Worm (Caenorhabditis elegans): ENCODE measurements around the gene sma-2.

DNA sequence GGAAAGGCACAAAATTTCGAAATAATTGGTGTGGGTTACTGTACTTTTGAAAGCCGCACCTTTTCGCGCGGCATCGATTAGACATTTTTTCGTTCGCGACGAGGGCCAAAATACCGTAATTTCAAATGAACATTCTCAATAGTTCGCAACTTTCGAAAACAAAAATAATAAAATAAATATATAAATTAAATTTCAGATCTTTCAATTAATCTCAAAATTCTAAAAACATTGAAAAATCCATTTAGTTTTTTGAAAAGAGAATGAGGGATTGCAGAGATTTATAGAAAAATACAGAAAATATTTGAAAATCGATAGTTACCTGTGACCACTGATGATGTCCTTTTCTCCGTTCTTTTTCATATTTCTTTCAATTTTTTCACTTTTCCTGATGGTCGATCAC lies 36.6 kb downstream of the sma-2 start, which contains the start of gene K02D10.8:
- TF ChIP-seq nfya-1 (tag; optimal IDR thresholded peaks at IDR 0.05; ENCODE audit: insufficient read depth) (no peak), nhr-76 (tag; optimal IDR thresholded peaks at IDR 0.05) (no peak), ceh-82 (tag; optimal IDR thresholded peaks at IDR 0.05) (no peak), unc-39 (tag; optimal IDR thresholded peaks at IDR 0.05) (no peak), lin-39 (tag; optimal IDR thresholded peaks at IDR 0.05) (no peak), pqm-1 (tag; optimal IDR thresholded peaks at IDR 0.05) (no peak), skn-1 (tag; optimal IDR thresholded peaks at IDR 0.05) (no peak), nhr-237 (tag; optimal IDR thresholded peaks at IDR 0.05) (no peak)
